Fruit fly (Drosophila melanogaster) S2 (cell line): ENCODE data around the gene Ir94b.

Source experiments
- CG8478 ChIP-seq: fragments of >200 bp; optimal IDR thresholded peaks from 2 replicates; lab custom pipeline; 2018
- CTCF ChIP-seq, 2 experiments: fragments of >200 bp; optimal IDR thresholded peaks; 2 replicates each; lab custom pipeline; 2018

DNA sequence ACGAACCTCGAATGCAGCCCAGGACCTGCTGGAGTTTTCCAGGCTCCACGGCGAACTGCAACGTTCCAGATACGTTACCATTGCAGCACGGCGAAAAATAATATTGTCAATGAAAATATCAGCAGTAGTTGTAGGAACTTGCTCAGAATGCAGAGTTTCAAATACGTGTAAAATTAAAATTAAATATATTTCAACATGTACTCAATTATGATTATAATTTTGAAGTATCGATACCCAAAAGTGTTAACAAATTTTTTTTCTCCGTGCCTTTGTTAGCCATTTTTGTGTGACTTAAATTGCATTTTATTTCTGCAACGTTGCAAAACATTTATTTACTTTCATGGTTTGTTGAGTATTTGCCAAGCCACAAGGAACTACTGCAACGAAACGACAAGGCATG, 24.3 kb upstream of the Ir94b start:
- no peak for TF ChIP-seq CTCF (optimal IDR thresholded peaks at IDR 0.05; lab: Kevin White, UChicago)
- TF ChIP-seq CG8478 (lab: Kevin White, UChicago), result no peak
